Fruit fly (Drosophila melanogaster) whole organism, embryonic: Measurements from ENCODE around the gene CG32214.

Experiments
- Ada2b ChIP-seq: fragments of 200-800 bp; sonication (Bioruptor generic); IDR thresholded peaks from 2 replicates; pipeline ENCODE4 v1.3.6; 2022; ENCODE audit warnings: missing biosample characterization, missing genetic modification characterization
- Atf3 ChIP-seq: fragments of 200-800 bp; sonication (Bioruptor generic); optimal IDR thresholded peaks from 3 replicates; lab custom pipeline; 2016; ENCODE audit warnings: missing biosample characterization, missing genetic modification characterization
- B-H1 ChIP-seq: fragments of 200-800 bp; sonication (Bioruptor generic); IDR thresholded peaks from 3 replicates; pipeline ENCODE4 v1.3.6; 2022; ENCODE audit warnings: missing biosample characterization, missing genetic modification characterization
- Bgb ChIP-seq: fragments of 200-800 bp; sonication (Bioruptor generic); IDR thresholded peaks from 2 replicates; pipeline ENCODE4 v1.3.6; 2022; ENCODE audit warnings: missing biosample characterization, missing genetic modification characterization; ENCODE audit not compliant: partially characterized antibody
- C15 ChIP-seq: fragments of 200-800 bp; sonication (Bioruptor generic); IDR thresholded peaks from 3 replicates; pipeline ENCODE4 v1.3.6; 2022; ENCODE audit warnings: missing biosample characterization, missing genetic modification characterization
- CG10267 ChIP-seq: fragments of 200-800 bp; sonication (Bioruptor generic); optimal IDR thresholded peaks from 2 replicates; lab custom pipeline; 2018; ENCODE audit warnings: missing biosample characterization, mild to moderate bottlenecking, missing genetic modification characterization, moderate library complexity
- CG12104 ChIP-seq: fragments of 200-800 bp; sonication (Bioruptor generic); optimal IDR thresholded peaks from 3 replicates; lab custom pipeline; 2016; ENCODE audit warnings: missing biosample characterization, missing genetic modification characterization
- CG12659 ChIP-seq: fragments of 200-800 bp; sonication (Bioruptor generic); optimal IDR thresholded peaks from 3 replicates; lab custom pipeline; 2017; ENCODE audit warnings: mild to moderate bottlenecking, missing biosample characterization, missing genetic modification reagents, missing genetic modification characterization
- CG12744 ChIP-seq: fragments of 200-800 bp; sonication (Bioruptor generic); optimal IDR thresholded peaks from 2 replicates; lab custom pipeline; 2016; ENCODE audit warnings: missing biosample characterization, missing genetic modification characterization
- CG12942 ChIP-seq: fragments of 200-800 bp; sonication (Bioruptor generic); optimal IDR thresholded peaks from 3 replicates; lab custom pipeline; 2016; ENCODE audit warnings: missing biosample characterization, missing genetic modification characterization
- CG13775 ChIP-seq: fragments of 200-800 bp; sonication (Bioruptor generic); optimal IDR thresholded peaks from 3 replicates; lab custom pipeline; 2017; ENCODE audit warnings: missing biosample characterization, mild to moderate bottlenecking, missing genetic modification characterization
- CG1603 ChIP-seq: fragments of 200-800 bp; sonication (Bioruptor generic); optimal IDR thresholded peaks from 2 replicates; lab custom pipeline; 2019; ENCODE audit warnings: missing biosample characterization, mild to moderate bottlenecking, missing genetic modification characterization, moderate library complexity
- CG1647 ChIP-seq: fragments of 200-800 bp; sonication (Bioruptor generic); optimal IDR thresholded peaks from 3 replicates; lab custom pipeline; 2016; ENCODE audit warnings: missing biosample characterization, missing genetic modification characterization
- CG18599 ChIP-seq: fragments of 200-800 bp; sonication (Bioruptor generic); optimal IDR thresholded peaks from 3 replicates; lab custom pipeline; 2017; ENCODE audit warnings: missing biosample characterization, missing genetic modification characterization, mild to moderate bottlenecking, moderate library complexity, missing genetic modification reagents
- CG31441 ChIP-seq: fragments of 200-800 bp; sonication (Bioruptor generic); IDR thresholded peaks from 2 replicates; pipeline ENCODE4 v1.3.6; 2022; ENCODE audit warnings: missing biosample characterization, missing genetic modification characterization
- CG4360 ChIP-seq: fragments of 200-800 bp; sonication (Bioruptor generic); IDR thresholded peaks from 2 replicates; pipeline ENCODE4 v1.3.6; 2022; ENCODE audit warnings: missing biosample characterization, missing genetic modification characterization
- CG6765 ChIP-seq: fragments of 200-800 bp; sonication (Bioruptor generic); optimal IDR thresholded peaks from 3 replicates; lab custom pipeline; 2017; ENCODE audit warnings: missing biosample characterization, mild to moderate bottlenecking, missing genetic modification characterization
- CG7839 ChIP-seq: fragments of 200-800 bp; sonication (Bioruptor generic); optimal IDR thresholded peaks from 3 replicates; lab custom pipeline; 2018; ENCODE audit warnings: missing biosample characterization, mild to moderate bottlenecking, missing genetic modification characterization, moderate library complexity
- CG9817 ChIP-seq: fragments of 200-800 bp; sonication (Bioruptor generic); optimal IDR thresholded peaks from 2 replicates; lab custom pipeline; 2018; ENCODE audit warnings: missing biosample characterization, mild to moderate bottlenecking, missing genetic modification characterization, moderate library complexity
- D ChIP-seq, 2 experiments: fragments of 200-800 bp in 1 of 2; fragments of >200 bp in 1 of 2; sonication (Bioruptor generic) in 1 of 2; optimal IDR thresholded peaks; 2 replicates in 1 of 2; 3 replicates in 1 of 2; lab custom pipeline; 2017; ENCODE audit warnings: mild to moderate bottlenecking in 1 of 2, missing biosample characterization in 1 of 2, missing genetic modification characterization in 1 of 2, missing genetic modification reagents in 1 of 2
- D19B ChIP-seq: fragments of 200-800 bp; sonication (Bioruptor generic); optimal IDR thresholded peaks from 2 replicates; lab custom pipeline; 2017; ENCODE audit warnings: missing biosample characterization, mild to moderate bottlenecking, missing genetic modification characterization
- Dfd ChIP-seq, 2 experiments: fragments of >200 bp; optimal IDR thresholded peaks; 2 replicates each; lab custom pipeline; 2017; ENCODE audit warnings: missing biosample characterization in 2 of 2, missing genetic modification characterization in 2 of 2
- Dp ChIP-seq: fragments of 200-800 bp; sonication (Bioruptor generic); optimal IDR thresholded peaks from 2 replicates; lab custom pipeline; 2018; ENCODE audit warnings: missing biosample characterization, mild to moderate bottlenecking, missing genetic modification characterization, moderate library complexity
- E2f1 ChIP-seq: fragments of 200-800 bp; sonication (Bioruptor generic); IDR thresholded peaks from 2 replicates; pipeline ENCODE4 v1.3.6; 2022; ENCODE audit warnings: missing biosample characterization, missing genetic modification characterization
- Fer3 ChIP-seq: fragments of 200-800 bp; sonication (Bioruptor generic); optimal IDR thresholded peaks from 2 replicates; lab custom pipeline; 2018; ENCODE audit warnings: missing biosample characterization, mild to moderate bottlenecking, missing genetic modification characterization, moderate library complexity
- HmgZ ChIP-seq: fragments of 200-800 bp; sonication (Bioruptor generic); optimal IDR thresholded peaks from 2 replicates; lab custom pipeline; 2018; ENCODE audit warnings: missing biosample characterization, mild to moderate bottlenecking, missing genetic modification characterization
- MBD-R2 ChIP-seq: fragments of 200-800 bp; sonication (Bioruptor generic); IDR thresholded peaks from 2 replicates; pipeline ENCODE4 v1.3.6; 2022; ENCODE audit warnings: missing biosample characterization, missing genetic modification characterization
- Mes4 ChIP-seq: fragments of 200-800 bp; sonication (Bioruptor generic); optimal IDR thresholded peaks from 2 replicates; lab custom pipeline; 2016; ENCODE audit warnings: missing biosample characterization, missing genetic modification characterization
- Scr ChIP-seq: fragments of 200-800 bp; sonication (Bioruptor generic); IDR thresholded peaks from 2 replicates; pipeline ENCODE4 v1.3.6; 2022; ENCODE audit warnings: missing biosample characterization, missing genetic modification characterization; ENCODE audit not compliant: partially characterized antibody
- abd-A ChIP-seq: fragments of 200-800 bp; sonication (Bioruptor generic); optimal IDR thresholded peaks from 3 replicates; lab custom pipeline; 2019; ENCODE audit warnings: missing biosample characterization, mild to moderate bottlenecking, missing genetic modification characterization, moderate library complexity
- bab2 ChIP-seq: fragments of 200-800 bp; sonication (Bioruptor generic); optimal IDR thresholded peaks from 2 replicates; lab custom pipeline; 2016; ENCODE audit warnings: missing biosample characterization, missing genetic modification characterization
- cg ChIP-seq: fragments of 200-800 bp; sonication (Bioruptor generic); optimal IDR thresholded peaks from 3 replicates; lab custom pipeline; 2019; ENCODE audit warnings: missing biosample characterization, mild to moderate bottlenecking, missing genetic modification characterization, moderate library complexity
- chinmo ChIP-seq: fragments of 200-800 bp; sonication (Bioruptor generic); IDR thresholded peaks from 4 replicates; pipeline ENCODE4 v1.3.6; 2022; ENCODE audit warnings: missing biosample characterization, missing genetic modification characterization; ENCODE audit not compliant: partially characterized antibody
- chm ChIP-seq: fragments of 200-800 bp; sonication (Bioruptor generic); IDR thresholded peaks from 2 replicates; pipeline ENCODE4 v1.3.6; 2022; ENCODE audit warnings: missing biosample characterization, missing genetic modification characterization
- disco-r ChIP-seq: fragments of 200-800 bp; sonication (Bioruptor generic); optimal IDR thresholded peaks from 2 replicates; lab custom pipeline; 2016; ENCODE audit warnings: missing biosample characterization, missing genetic modification characterization
- esg ChIP-seq: fragments of 200-800 bp; sonication (Bioruptor generic); conservative IDR thresholded peaks from 2 replicates; pipeline ENCODE4 v1.3.6; 2022; ENCODE audit warnings: missing biosample characterization, missing genetic modification characterization
- fd64A ChIP-seq: fragments of 200-800 bp; sonication (Bioruptor generic); optimal IDR thresholded peaks from 3 replicates; lab custom pipeline; 2018; ENCODE audit warnings: missing biosample characterization, mild to moderate bottlenecking, missing genetic modification characterization
- grau ChIP-seq: fragments of 200-800 bp; optimal IDR thresholded peaks from 3 replicates; lab custom pipeline; 2019; ENCODE audit warnings: missing biosample characterization, mild to moderate bottlenecking, missing genetic modification characterization, moderate library complexity
- jigr1 ChIP-seq: fragments of 200-800 bp; sonication (Bioruptor generic); IDR thresholded peaks from 3 replicates; pipeline ENCODE4 v1.3.6; 2022; ENCODE audit warnings: missing biosample characterization, missing genetic modification characterization
- mam ChIP-seq: fragments of 200-800 bp; sonication (Bioruptor generic); optimal IDR thresholded peaks from 3 replicates; lab custom pipeline; 2016; ENCODE audit warnings: missing biosample characterization, missing genetic modification characterization
- odd ChIP-seq: fragments of 200-800 bp; sonication (Bioruptor generic); optimal IDR thresholded peaks from 2 replicates; lab custom pipeline; 2017; ENCODE audit warnings: missing biosample characterization, mild to moderate bottlenecking, missing genetic modification characterization
- ranshi ChIP-seq: fragments of 200-800 bp; sonication (Bioruptor generic); IDR thresholded peaks from 2 replicates; pipeline ENCODE4 v1.3.6; 2022; ENCODE audit warnings: missing biosample characterization, missing genetic modification characterization
- row ChIP-seq: fragments of 200-800 bp; sonication (Bioruptor generic); IDR thresholded peaks from 3 replicates; pipeline ENCODE4 v1.3.6; 2022; ENCODE audit warnings: missing biosample characterization, missing genetic modification characterization
- schlank ChIP-seq: fragments of 200-800 bp; sonication (Bioruptor generic); optimal IDR thresholded peaks from 2 replicates; lab custom pipeline; 2018; ENCODE audit warnings: missing biosample characterization, mild to moderate bottlenecking, missing genetic modification characterization
- sim ChIP-seq: fragments of 200-800 bp; sonication (Bioruptor generic); IDR thresholded peaks from 2 replicates; pipeline ENCODE4 v1.3.6; 2022; ENCODE audit warnings: missing biosample characterization, missing genetic modification characterization
- slbo ChIP-seq: fragments of 200-800 bp; sonication (Bioruptor generic); IDR thresholded peaks from 2 replicates; pipeline ENCODE4 v1.3.6; 2022; ENCODE audit warnings: missing biosample characterization, missing genetic modification characterization
- sr ChIP-seq: fragments of 200-800 bp; sonication (Bioruptor generic); IDR thresholded peaks from 3 replicates; pipeline ENCODE4 v1.3.6; 2022; ENCODE audit warnings: missing biosample characterization, missing genetic modification characterization
- vnd ChIP-seq: fragments of 200-800 bp; sonication (Bioruptor generic); IDR thresholded peaks from 3 replicates; pipeline ENCODE4 v1.3.6; 2022; ENCODE audit warnings: missing biosample characterization, missing genetic modification characterization; ENCODE audit not compliant: partially characterized antibody
- wor ChIP-seq: fragments of 200-800 bp; sonication (Bioruptor generic); IDR thresholded peaks from 2 replicates; pipeline ENCODE4 v1.3.6; 2022; ENCODE audit warnings: missing biosample characterization, missing genetic modification characterization
- yki ChIP-seq: fragments of >200 bp; optimal IDR thresholded peaks from 3 replicates; lab custom pipeline; 2018

The CG32214 gene

dm6 chr3L:19516547-19516946 is 49.4 kb downstream of the CG32214 start (continued):
- TF ChIP-seq schlank (peak; percentile 81), CG7839 (tag; lab: Kevin White, UChicago) (peak; percentile 88), Ada2b (peak; percentile 80; the same call in 1 of the 2 replicates), CG13775 (GFP tag; lab: Kevin White, UChicago) (peak; percentile 84), CG10267 (peak; percentile 70), sr (GFP tag; lab: Robert Waterston, UW) (peak; percentile 93), Atf3 (GFP tag; lab: Kevin White, UChicago) (peak; percentile 79), CG12659 (GFP tag; lab: Kevin White, UChicago) (peak; percentile 81), HmgZ (tag; lab: Kevin White, UChicago) (peak; percentile 85), CG12744 (GFP tag; lab: Kevin White, UChicago) (peak; percentile 83), Dfd (GFP tag; optimal IDR thresholded peaks at IDR 0.05; lab: Kevin White, UChicago) (peak in 1 of 2 experiments; percentile 17), jigr1 (GFP tag; lab: Robert Waterston, UW) (peak; percentile 31; the same call in 1 of the 3 replicates), chinmo (GFP tag; lab: Robert Waterston, UW) (no peak), CG1647 (peak; percentile 90), row (GFP tag; lab: Robert Waterston, UW) (no peak; the same call in 1 of the 3 replicates), wor (GFP tag; lab: Robert Waterston, UW) (peak; percentile 60), bab2 (GFP tag; lab: Kevin White, UChicago) (peak; percentile 88), grau (peak; percentile 73), CG9817 (peak; percentile 96), B-H1 (peak; percentile 84), CG1603 (tag; lab: Kevin White, UChicago) (peak; percentile 93), sim (GFP tag; lab: Robert Waterston, UW) (peak; percentile 50), D19B (peak; percentile 81), Fer3 (tag; lab: Kevin White, UChicago) (peak; percentile 89), esg (peak; percentile 47), abd-A (tag; lab: Kevin White, UChicago) (no peak), Bgb (GFP tag; lab: Robert Waterston, UW) (peak; percentile 82), yki (lab: Kevin White, UChicago) (peak; percentile 6), Dp (no peak), disco-r (peak; percentile 93), chm (GFP tag; lab: Robert Waterston, UW) (no peak), Scr (GFP tag; lab: Robert Waterston, UW) (0 out of 2 replicates have a peak, but pooled peaks have one; percentile 17), ranshi (peak; percentile 89), CG4360 (GFP tag; lab: Robert Waterston, UW) (no peak), D (optimal IDR thresholded peaks at IDR 0.05; lab: Kevin White, UChicago) (no peak), D (GFP tag; optimal IDR thresholded peaks at IDR 0.05; lab: Kevin White, UChicago) (peak; percentile 73), CG6765 (GFP tag; lab: Kevin White, UChicago) (peak; percentile 90), odd (peak; percentile 28), vnd (GFP tag; lab: Robert Waterston, UW) (peak; percentile 49; the same call in 2 of the 3 replicates), slbo (peak; percentile 95), fd64A (GFP tag; lab: Kevin White, UChicago) (peak; percentile 47), MBD-R2 (GFP tag; lab: Robert Waterston, UW) (peak; percentile 74), CG12942 (GFP tag; lab: Kevin White, UChicago) (peak; percentile 73), E2f1 (GFP tag; lab: Robert Waterston, UW) (peak; percentile 88), Mes4 (GFP tag; lab: Kevin White, UChicago) (peak; percentile 75), C15 (GFP tag; lab: Robert Waterston, UW) (peak; percentile 89), mam (GFP tag; lab: Kevin White, UChicago) (peak; percentile 95), CG12104 (GFP tag; lab: Kevin White, UChicago) (peak; percentile 86), CG31441 (GFP tag; lab: Robert Waterston, UW) (peak; percentile 78), cg (GFP tag; lab: Kevin White, UChicago) (no peak), CG18599 (GFP tag; lab: Kevin White, UChicago) (peak; percentile 84)
